Worm (Caenorhabditis elegans): Measurements from ENCODE around the gene Y75B8A.37.

Y75B8A.37 gene

ce11 chrIII:12315179-12315578 lies at the start of gene Y75B8A.37:
Gene Y75B8A.37 (plus strand): TSS chrIII:12315479.
- TF ChIP-seq C34F6.9 (tag; optimal IDR thresholded peaks at IDR 0.05) (no peak), unc-55 (GFP tag; optimal IDR thresholded peaks at IDR 0.05) (no peak), alr-1 (tag; optimal IDR thresholded peaks at IDR 0.05) (no peak), fos-1 (tag; optimal IDR thresholded peaks at IDR 0.05) (no peak), gmeb-1 (tag; optimal IDR thresholded peaks at IDR 0.05) (no peak), nhr-6 (tag; optimal IDR thresholded peaks at IDR 0.05) (no peak), zag-1 (tag; optimal IDR thresholded peaks at IDR 0.05) (no peak), lin-13 (GFP tag; optimal IDR thresholded peaks at IDR 0.05) (no peak), ceh-16 (tag; optimal IDR thresholded peaks at IDR 0.05) (no peak), F13H6.1 (tag; optimal IDR thresholded peaks at IDR 0.05) (no peak), skn-1 (tag; optimal IDR thresholded peaks at IDR 0.05) (no peak), unc-62 (GFP tag; optimal IDR thresholded peaks at IDR 0.05) (no peak), nhr-21 (tag; optimal IDR thresholded peaks at IDR 0.05) (no peak), peb-1 (tag; optimal IDR thresholded peaks at IDR 0.05) (no peak)

- TF ChIP-seq skn-1 (tag; optimal IDR thresholded peaks at IDR 0.05) (no peak), nhr-25 (tag; optimal IDR thresholded peaks at IDR 0.05) (no peak), ztf-11 (tag; optimal IDR thresholded peaks at IDR 0.05) (no peak), peb-1 (tag; optimal IDR thresholded peaks at IDR 0.05) (no peak)
These were observed 45.5 kb upstream of the Y75B8A.37 start for ce11 chrIII:12269807-12270206.

ce11 chrIII:12270391-12270790 lies 44.9 kb upstream of the Y75B8A.37 start:
- TF ChIP-seq R02D3.7 (tag; optimal IDR thresholded peaks at IDR 0.05) (no peak), nhr-21 (tag; optimal IDR thresholded peaks at IDR 0.05) (no peak), mbf-1 (tag; optimal IDR thresholded peaks at IDR 0.05) (no peak), unc-39 (tag; optimal IDR thresholded peaks at IDR 0.05) (no peak), snpc-4 (tag; optimal IDR thresholded peaks at IDR 0.05) (no peak)

ce11 chrIII:12273598-12274090 lies 41.6 kb upstream of the Y75B8A.37 start, which contains the start of the genes Y75B8A.24 and Y75B8A.25:
Gene Y75B8A.24 (minus strand): TSS chrIII:12273752.
Gene Y75B8A.25 (plus strand): TSS chrIII:12274040.
- TF ChIP-seq lsy-2 (tag; optimal IDR thresholded peaks at IDR 0.05) (peak; percentile 68 to 87), blmp-1 (tag; optimal IDR thresholded peaks at IDR 0.05; ENCODE audit: insufficient read depth) (no peak), nhr-129 (tag; optimal IDR thresholded peaks at IDR 0.05) (peak; percentile 4), dmd-4 (tag; optimal IDR thresholded peaks at IDR 0.05) (no peak), nhr-237 (tag; optimal IDR thresholded peaks at IDR 0.05) (no peak), elt-1 (tag; optimal IDR thresholded peaks at IDR 0.05) (no peak), nhr-21 (tag; optimal IDR thresholded peaks at IDR 0.05) (peak; percentile 34), aly-2 (tag; optimal IDR thresholded peaks at IDR 0.05) (no peak), ztf-4 (tag; optimal IDR thresholded peaks at IDR 0.05) (peak; percentile 5), nhr-6 (tag; optimal IDR thresholded peaks at IDR 0.05) (peak; percentile 63), F13H6.1 (tag; optimal IDR thresholded peaks at IDR 0.05) (peak; percentile 76), nhr-11 (tag; optimal IDR thresholded peaks at IDR 0.05) (no peak), crh-2 (tag; optimal IDR thresholded peaks at IDR 0.05) (peak; percentile 75), mab-5 (tag; optimal IDR thresholded peaks at IDR 0.05) (peak; percentile 49), nhr-77 (tag; optimal IDR thresholded peaks at IDR 0.05) (no peak), snpc-4 (tag; optimal IDR thresholded peaks at IDR 0.05) (peak; percentile 60), lin-11 (tag; optimal IDR thresholded peaks at IDR 0.05) (no peak), fos-1 (tag; optimal IDR thresholded peaks at IDR 0.05) (no peak), mdl-1 (tag; optimal IDR thresholded peaks at IDR 0.05) (no peak), unc-55 (GFP tag; optimal IDR thresholded peaks at IDR 0.05) (peak; percentile 80), ztf-1 (GFP tag; conservative IDR thresholded peaks at IDR 0.05) (no peak), alr-1 (tag; optimal IDR thresholded peaks at IDR 0.05) (no peak), nhr-10 (tag; optimal IDR thresholded peaks at IDR 0.05) (no peak), ceh-16 (tag; optimal IDR thresholded peaks at IDR 0.05) (no peak), ceh-82 (tag; optimal IDR thresholded peaks at IDR 0.05) (no peak), lin-13 (GFP tag; optimal IDR thresholded peaks at IDR 0.05) (peak; percentile 57), peb-1 (tag; optimal IDR thresholded peaks at IDR 0.05) (no peak), skn-1 (tag; optimal IDR thresholded peaks at IDR 0.05) (no peak), zag-1 (tag; optimal IDR thresholded peaks at IDR 0.05) (no peak), nhr-23 (tag; optimal IDR thresholded peaks at IDR 0.05) (no peak), gmeb-1 (tag; optimal IDR thresholded peaks at IDR 0.05) (peak; percentile 85), Y55F3AM.14 (GFP tag; optimal IDR thresholded peaks at IDR 0.05) (no peak), mbf-1 (tag; optimal IDR thresholded peaks at IDR 0.05) (no peak), elt-3 (tag; optimal IDR thresholded peaks at IDR 0.05) (no peak), egl-27 (tag; optimal IDR thresholded peaks at IDR 0.05) (no peak), unc-62 (GFP tag; optimal IDR thresholded peaks at IDR 0.05) (no peak), ztf-11 (tag; optimal IDR thresholded peaks at IDR 0.05) (no peak), sem-4 (tag; optimal IDR thresholded peaks at IDR 0.05) (peak; percentile 82), ama-1 (optimal IDR thresholded peaks at IDR 0.05) (no peak), ZK546.5 (tag; optimal IDR thresholded peaks at IDR 0.05) (no peak), C34F6.9 (tag; optimal IDR thresholded peaks at IDR 0.05) (peak; percentile 79), lin-39 (tag; optimal IDR thresholded peaks at IDR 0.05) (no peak), R02D3.7 (tag; optimal IDR thresholded peaks at IDR 0.05) (peak; percentile 57), nhr-12 (tag; optimal IDR thresholded peaks at IDR 0.05) (no peak)

All from whole organism, L2 larva.